Fruit fly (Drosophila melanogaster) whole organism, adult: ENCODE results near the gene CG17440.

Source experiments
- CG11617 ChIP-seq: fragments of 200-800 bp; sonication (Bioruptor generic); optimal IDR thresholded peaks from 2 replicates; lab custom pipeline; 2017; ENCODE audit warnings: mild to moderate bottlenecking, missing biosample characterization, missing genetic modification reagents, missing genetic modification characterization
- CG1620 ChIP-seq: fragments of 200-800 bp; sonication (Bioruptor generic); optimal IDR thresholded peaks from 2 replicates; lab custom pipeline; 2016; ENCODE audit warnings: missing biosample characterization, missing genetic modification characterization
- CG5204 ChIP-seq: fragments of 200-800 bp; sonication (Bioruptor generic); optimal IDR thresholded peaks from 2 replicates; lab custom pipeline; 2016; ENCODE audit warnings: missing biosample characterization, missing genetic modification characterization
- CG7045 ChIP-seq: fragments of 200-800 bp; sonication (Bioruptor generic); optimal IDR thresholded peaks from 2 replicates; lab custom pipeline; 2017; ENCODE audit warnings: missing biosample characterization, mild to moderate bottlenecking, missing genetic modification characterization
- cic ChIP-seq: fragments of 200-800 bp; sonication (Bioruptor generic); optimal IDR thresholded peaks from 2 replicates; lab custom pipeline; 2017; ENCODE audit warnings: missing biosample characterization, mild to moderate bottlenecking, missing genetic modification characterization, moderate library complexity

DNA sequence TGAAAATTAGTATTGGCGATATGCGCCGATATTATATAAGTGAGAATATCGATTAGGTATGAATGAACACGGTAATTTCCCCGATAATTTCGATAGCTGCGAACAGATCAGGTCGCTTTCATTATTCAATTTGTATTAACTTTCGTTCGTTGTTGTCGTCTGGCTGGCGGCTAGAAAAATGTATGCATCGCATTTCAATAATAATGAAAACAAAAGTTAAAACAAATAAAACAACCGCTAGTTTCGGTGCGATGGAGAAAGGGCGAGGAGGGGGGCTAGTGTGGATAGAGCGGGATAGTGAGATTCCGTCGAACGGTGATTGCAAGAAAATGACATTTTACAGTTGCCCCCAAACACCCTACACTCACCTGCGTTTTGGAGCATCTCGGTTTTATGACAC lies 45.3 kb downstream of the CG17440 start:
- TF ChIP-seq CG11617 (no peak), cic (GFP tag; lab: Kevin White, UChicago) (no peak), CG1620 (GFP tag; lab: Kevin White, UChicago) (no peak), CG7045 (GFP tag; lab: Kevin White, UChicago) (no peak), CG5204 (no peak)
